Worm (Caenorhabditis elegans): ENCODE results near the gene mtss-1.

Gene mtss-1

ce11 chrIII:8782744-8783143 lies 14.6 kb downstream of the mtss-1 start (continued):
- TF ChIP-seq nhr-80 (tag; optimal IDR thresholded peaks at IDR 0.05) (peak; percentile 90), snpc-1.3 (tag; optimal IDR thresholded peaks at IDR 0.05; ENCODE audit: insufficient read depth) (no peak), chd-7 (tag; optimal IDR thresholded peaks at IDR 0.05) (no peak), ceh-100 (GFP tag; IDR thresholded peaks at IDR 0.05) (no peak), ztf-25 (GFP tag; IDR thresholded peaks at IDR 0.05) (no peak), Y95B8A.8 (GFP tag; IDR thresholded peaks at IDR 0.05) (no peak), nhr-120 (GFP tag; IDR thresholded peaks at IDR 0.05) (no peak), attf-3 (GFP tag; conservative IDR thresholded peaks at IDR 0.05) (no peak), ztf-22 (GFP tag; optimal IDR thresholded peaks at IDR 0.05) (peak; percentile 30), unc-62 (GFP tag; optimal IDR thresholded peaks at IDR 0.05) (peak; percentile 44), lin-54 (GFP tag; optimal IDR thresholded peaks at IDR 0.05) (no peak), mcd-1 (GFP tag; IDR thresholded peaks at IDR 0.05) (no peak), F39B2.1 (GFP tag; IDR thresholded peaks at IDR 0.05) (no peak), hmg-1.2 (GFP tag; IDR thresholded peaks at IDR 0.05) (no peak), pha-4 (tag; optimal IDR thresholded peaks at IDR 0.05) (no peak), efl-1 (GFP tag; optimal IDR thresholded peaks at IDR 0.05) (no peak), egl-18 (GFP tag; IDR thresholded peaks at IDR 0.05) (no peak), xnd-1 (tag; optimal IDR thresholded peaks at IDR 0.05) (no peak), athp-1 (tag; optimal IDR thresholded peaks at IDR 0.05) (no peak), ZK185.1 (tag; optimal IDR thresholded peaks at IDR 0.05; ENCODE audit: poor library complexity, severe bottlenecking) (no peak), lin-26 (GFP tag; IDR thresholded peaks at IDR 0.05) (no peak), B0261.1 (tag; optimal IDR thresholded peaks at IDR 0.05) (no peak), tbp1 (GFP tag; optimal IDR thresholded peaks at IDR 0.05) (peak; percentile 25), ceh-58 (GFP tag; IDR thresholded peaks at IDR 0.05) (no peak), die-1 (tag; optimal IDR thresholded peaks at IDR 0.05) (peak; percentile 44), ztf-6 (GFP tag; IDR thresholded peaks at IDR 0.05) (no peak), nhr-27 (tag; optimal IDR thresholded peaks at IDR 0.05) (no peak), B0035.1 (tag; optimal IDR thresholded peaks at IDR 0.05) (no peak), bed-2 (GFP tag; IDR thresholded peaks at IDR 0.05) (no peak), tbx-9 (tag; optimal IDR thresholded peaks at IDR 0.05; ENCODE audit: borderline replicate concordance) (no peak), pbrm-1 (GFP tag; IDR thresholded peaks at IDR 0.05) (no peak), hlh-26 (GFP tag; conservative IDR thresholded peaks at IDR 0.05) (no peak), aptf-2 (GFP tag; conservative IDR thresholded peaks at IDR 0.05) (no peak), nfya-2 (GFP tag; IDR thresholded peaks at IDR 0.05) (no peak), snpc-3.4 (tag; optimal IDR thresholded peaks at IDR 0.05) (no peak), nfyb-1 (GFP tag; IDR thresholded peaks at IDR 0.05) (peak; percentile 23; the same call in 1 of the 2 replicates), B0336.3 (GFP tag; IDR thresholded peaks at IDR 0.05) (no peak), fkh-3 (tag; optimal IDR thresholded peaks at IDR 0.05) (no peak), ama-1 (optimal IDR thresholded peaks at IDR 0.05) (no peak), ama-1 (GFP tag; optimal IDR thresholded peaks at IDR 0.05) (no peak), somi-1 (GFP tag; optimal IDR thresholded peaks at IDR 0.05) (peak; percentile 65)

DNA sequence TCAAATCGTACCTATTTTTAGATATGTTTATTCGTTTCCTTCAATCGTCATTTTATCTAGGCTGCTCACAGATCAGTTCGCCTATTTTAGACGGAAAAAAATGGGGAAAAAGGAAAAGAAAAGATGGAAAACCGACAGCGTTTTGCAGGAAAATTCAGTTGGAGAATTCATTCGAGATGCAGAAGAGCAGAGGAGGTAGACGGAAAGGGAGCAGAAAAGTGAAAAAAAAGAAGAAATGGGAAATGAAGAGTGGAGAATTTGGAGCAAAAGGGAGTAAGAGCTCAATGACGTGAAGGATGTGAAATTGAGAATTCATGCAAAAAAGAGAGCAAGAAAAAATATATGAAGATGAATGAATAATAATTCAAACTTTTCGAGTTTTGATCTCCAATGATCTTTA lies 16.4 kb downstream of the mtss-1 start:
- TF ChIP-seq F22D6.2 (tag; optimal IDR thresholded peaks at IDR 0.05) = no peak
- no peak for TF ChIP-seq ceh-40 (GFP tag; IDR thresholded peaks at IDR 0.05)
- TF ChIP-seq F39B2.1 (GFP tag; IDR thresholded peaks at IDR 0.05) = no peak
- no peak for TF ChIP-seq sptf-2 (GFP tag; optimal IDR thresholded peaks at IDR 0.05)
- no peak for TF ChIP-seq madf-10 (tag; optimal IDR thresholded peaks at IDR 0.05)
- TF ChIP-seq F52B5.7 (tag; optimal IDR thresholded peaks at IDR 0.05) = no peak
- no peak for TF ChIP-seq ceh-79 (tag; optimal IDR thresholded peaks at IDR 0.05)
- no peak for TF ChIP-seq egl-18 (GFP tag; IDR thresholded peaks at IDR 0.05)
- no peak for TF ChIP-seq tlf-1 (GFP tag; optimal IDR thresholded peaks at IDR 0.05)
- TF ChIP-seq nhr-27 (tag; optimal IDR thresholded peaks at IDR 0.05) = no peak
- TF ChIP-seq ztf-25 (GFP tag; IDR thresholded peaks at IDR 0.05) = no peak
- TF ChIP-seq lag-1 (GFP tag; IDR thresholded peaks at IDR 0.05) = no peak
- TF ChIP-seq F23B12.7 (tag; optimal IDR thresholded peaks at IDR 0.05; ENCODE audit: insufficient read depth) = no peak
- TF ChIP-seq nfya-2 (GFP tag; IDR thresholded peaks at IDR 0.05) = no peak
- no peak for TF ChIP-seq F57A8.1 (GFP tag; optimal IDR thresholded peaks at IDR 0.05)
- no peak for TF ChIP-seq nhr-120 (GFP tag; IDR thresholded peaks at IDR 0.05)
- TF ChIP-seq ztf-6 (GFP tag; IDR thresholded peaks at IDR 0.05) = no peak
- TF ChIP-seq aptf-2 (GFP tag; conservative IDR thresholded peaks at IDR 0.05) = no peak
- no peak for TF ChIP-seq B0035.1 (tag; optimal IDR thresholded peaks at IDR 0.05)
